Worm (Caenorhabditis elegans) whole organism, late embryonic: ENCODE data around the gene F22H10.1.

Experiments
- dmd-4 ChIP-seq: sonication (generic microtip); optimal IDR thresholded peaks from 2 replicates; lab custom pipeline; 2016; ENCODE audit warnings: borderline replicate concordance, missing genetic modification characterization, missing compliant biosample characterization
- dve-1 ChIP-seq: sonication (generic microtip); optimal IDR thresholded peaks from 2 replicates; lab custom pipeline; 2017; ENCODE audit warnings: antibody characterized with exemption, mild to moderate bottlenecking, missing genetic modification characterization, missing compliant biosample characterization
- pha-4 ChIP-seq: fragments of 150-350 bp; optimal IDR thresholded peaks from 2 replicates; lab custom pipeline; 2018; ENCODE audit warnings: missing biosample characterization, missing genetic modification reagents, missing genetic modification characterization

ce11 chrX:16687945-16688344 lies 14.3 kb upstream of the F22H10.1 start, which contains the start of gene F22H10.11:
- TF ChIP-seq dve-1 (tag; lab: Kevin White, UChicago) (no peak), dmd-4 (tag; lab: Kevin White, UChicago) (no peak), pha-4 (no peak)
